Worm (Caenorhabditis elegans): Measurements from ENCODE around the gene ceh-22.
"Not testable (repeated sequence)": the region's sequence is repeated elsewhere in the genome, so short reads cannot be mapped to it uniquely, and the experiment has no call there.

DNA sequence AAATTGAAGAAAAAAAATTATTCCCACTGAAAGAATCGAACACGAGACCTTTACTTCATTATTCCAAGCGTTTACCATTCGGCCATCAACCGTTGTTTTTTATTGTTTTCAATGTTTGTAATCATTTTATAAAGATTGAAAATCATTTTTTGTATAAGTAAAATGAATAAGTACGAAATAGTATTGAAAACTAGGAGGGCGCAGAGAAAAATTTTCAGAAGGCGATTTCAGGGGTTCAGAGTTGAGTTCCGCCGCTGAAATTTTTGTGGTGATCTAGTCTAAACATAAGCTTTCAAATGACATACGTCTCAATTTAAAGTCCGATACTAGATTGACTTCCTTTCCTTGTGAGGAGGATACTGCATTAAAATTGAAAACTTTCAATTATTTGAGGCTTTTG lies 33.2 kb upstream of the ceh-22 start:
- TF ChIP-seq mxl-2 (GFP tag; conservative IDR thresholded peaks at IDR 0.05); ZK546.5 (tag; optimal IDR thresholded peaks at IDR 0.05); aly-2 (tag; optimal IDR thresholded peaks at IDR 0.05); nhr-76 (tag; optimal IDR thresholded peaks at IDR 0.05); hif-1 (tag; optimal IDR thresholded peaks at IDR 0.05): not testable (repeated sequence)
